Worm (Caenorhabditis elegans): ENCODE data around the gene C47E12.11.
A peak's percentile ranks its signal among the peaks of the same experiment; 100 is the strongest.

Gene C47E12.11

ce11 chrIV:10006792-10007191 is 37.6 kb downstream of the C47E12.11 start, which contains the start of gene C47E12.13:
Gene C47E12.13 (minus strand): TSS chrIV:10006892.
- TF ChIP-seq ceh-20 (GFP tag; IDR thresholded peaks at IDR 0.05): no peak
- no peak for TF ChIP-seq nhr-6 (tag; optimal IDR thresholded peaks at IDR 0.05)
- TF ChIP-seq ceh-62 (tag; optimal IDR thresholded peaks at IDR 0.05): no peak
- TF ChIP-seq madf-9 (GFP tag; conservative IDR thresholded peaks at IDR 0.05): no peak
- TF ChIP-seq F37D6.2 (tag; optimal IDR thresholded peaks at IDR 0.05): no peak
- TF ChIP-seq Y75B8A.6 (GFP tag; IDR thresholded peaks at IDR 0.05): no peak
- no peak for TF ChIP-seq spr-3 (GFP tag; optimal IDR thresholded peaks at IDR 0.05)
- no peak for TF ChIP-seq nhr-10 (tag; optimal IDR thresholded peaks at IDR 0.05)
- no peak for TF ChIP-seq Y105C5A.15 (GFP tag; IDR thresholded peaks at IDR 0.05)
- no peak for TF ChIP-seq pha-4 (GFP tag; IDR thresholded peaks at IDR 0.05)
- no peak for TF ChIP-seq pha-4 (tag; optimal IDR thresholded peaks at IDR 0.05)
- no peak for TF ChIP-seq F26F4.8 (GFP tag; conservative IDR thresholded peaks at IDR 0.05)
- TF ChIP-seq zip-2 (tag; optimal IDR thresholded peaks at IDR 0.05): no peak
- TF ChIP-seq T26A8.4 (GFP tag; IDR thresholded peaks at IDR 0.05): no peak
- no peak for TF ChIP-seq fos-1 (tag; optimal IDR thresholded peaks at IDR 0.05)
- TF ChIP-seq daf-8 (GFP tag; IDR thresholded peaks at IDR 0.05): no peak

DNA sequence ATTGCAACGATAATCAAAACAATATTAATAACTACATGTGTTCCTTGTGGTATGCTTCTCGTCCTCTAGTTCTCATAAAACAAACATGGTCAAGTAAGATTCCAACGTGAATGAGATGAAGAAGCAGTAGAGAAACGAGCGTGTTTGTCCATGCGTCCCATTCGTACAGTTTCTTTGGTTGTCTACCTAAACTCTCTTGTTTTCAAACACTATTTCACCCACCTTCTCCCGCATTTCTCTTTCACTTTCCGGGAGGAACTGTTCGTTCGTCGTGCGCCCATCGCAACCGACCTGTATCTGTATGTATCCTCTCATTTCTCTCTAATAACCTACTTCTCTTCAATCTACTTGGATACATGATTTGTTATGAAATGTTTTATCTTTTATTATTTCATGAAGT is 38.6 kb downstream of the C47E12.11 start:
- TF ChIP-seq dpl-1 (GFP tag; optimal IDR thresholded peaks at IDR 0.05) (no peak), dve-1 (tag; optimal IDR thresholded peaks at IDR 0.05; ENCODE audit: insufficient read depth) (peak; percentile 46), mes-2 (tag; optimal IDR thresholded peaks at IDR 0.05; ENCODE audit: poor library complexity, severe bottlenecking) (peak; percentile 30), mdl-1 (tag; optimal IDR thresholded peaks at IDR 0.05) (peak; percentile 18 to 81), hlh-11 (tag; optimal IDR thresholded peaks at IDR 0.05) (peak; percentile 50), Y105C5A.15 (GFP tag; IDR thresholded peaks at IDR 0.05) (no peak), daf-16 (GFP tag; optimal IDR thresholded peaks at IDR 0.05) (no peak), daf-16 (tag; optimal IDR thresholded peaks at IDR 0.05) (peak; percentile 20), hlh-30 (tag; optimal IDR thresholded peaks at IDR 0.05; ENCODE audit: insufficient read depth) (peak; percentile 5), lim-7 (GFP tag; IDR thresholded peaks at IDR 0.05) (no peak), lsy-2 (tag; optimal IDR thresholded peaks at IDR 0.05) (peak in 1 of 2 experiments; percentile 31), madf-5 (GFP tag; IDR thresholded peaks at IDR 0.05) (0 out of 4 replicates have a peak, but pooled peaks of 1 of the 2 experiments have one; percentile 16), ztf-11 (tag; optimal IDR thresholded peaks at IDR 0.05) (no peak), nhr-28 (tag; optimal IDR thresholded peaks at IDR 0.05) (peak; percentile 74), hmg-1.1 (GFP tag; IDR thresholded peaks at IDR 0.05) (0 out of 2 replicates have a peak, but pooled peaks have one; percentile 50), pha-4 (GFP tag; IDR thresholded peaks at IDR 0.05) (no peak), pha-4 (tag; optimal IDR thresholded peaks at IDR 0.05) (peak; percentile 42), mxl-3 (GFP tag; optimal IDR thresholded peaks at IDR 0.05) (peak; percentile 54), nhr-77 (tag; optimal IDR thresholded peaks at IDR 0.05) (peak; percentile 5)

- peak; percentile 60 for TF ChIP-seq aha-1 (tag)
- no peak for TF ChIP-seq F10B5.3 (tag; optimal IDR thresholded peaks at IDR 0.05)
These were observed 40.3 kb downstream of the C47E12.11 start, which contains the start of gene magu-4 for ce11 chrIV:10009536-10009935. Gene magu-4 (plus strand): TSS chrIV:10009753.

DNA sequence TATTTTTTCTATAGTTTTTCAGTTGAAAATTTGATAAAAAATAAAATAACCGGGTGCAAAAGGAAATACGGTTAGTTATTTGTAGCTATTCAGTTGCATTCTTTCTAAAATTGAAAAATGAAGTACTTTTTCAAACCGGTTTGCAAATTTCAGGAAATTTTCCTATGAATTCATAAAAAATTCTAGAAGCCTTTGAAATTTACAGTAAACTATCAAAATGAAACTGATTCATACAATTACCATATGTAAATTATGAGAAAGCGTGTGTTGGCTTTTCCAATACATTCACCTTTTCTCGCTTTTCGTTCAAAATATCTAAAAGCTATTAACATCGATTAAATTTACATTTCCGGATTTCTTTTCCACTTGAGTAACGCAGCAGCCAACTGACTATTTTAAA is 47.8 kb downstream of the C47E12.11 start, which contains the start of gene ent-7:
Gene ent-7 (plus strand): TSS at position 301 of the 400 bp plus-strand sequence.
- no peak for TF ChIP-seq nhr-42 (GFP tag; IDR thresholded peaks at IDR 0.05)
- TF ChIP-seq nhr-76 (tag; optimal IDR thresholded peaks at IDR 0.05): no peak

ce11 chrIV:10017633-10018032 is 48.4 kb downstream of the C47E12.11 start, which contains the start of gene F44D12.2:
Gene F44D12.2 (minus strand): TSS chrIV:10017733.
- no peak for TF ChIP-seq dmd-8 (GFP tag; IDR thresholded peaks at IDR 0.05)
- no peak for TF ChIP-seq mxl-3 (GFP tag; optimal IDR thresholded peaks at IDR 0.05)
- no peak for TF ChIP-seq duxl-1 (tag; optimal IDR thresholded peaks at IDR 0.05; ENCODE audit: poor library complexity)
- TF ChIP-seq madf-5 (GFP tag; IDR thresholded peaks at IDR 0.05): no peak
- peak; percentile 76 for TF ChIP-seq nhr-28 (tag; optimal IDR thresholded peaks at IDR 0.05)
- peak; percentile 6 for TF ChIP-seq aha-1 (tag)
- TF ChIP-seq daf-16 (GFP tag; optimal IDR thresholded peaks at IDR 0.05): no peak
- TF ChIP-seq daf-16 (tag; optimal IDR thresholded peaks at IDR 0.05): peak; percentile 37
- no peak for TF ChIP-seq spr-3 (GFP tag; optimal IDR thresholded peaks at IDR 0.05)

Data from whole organism, L4 larva.